Fruit fly (Drosophila melanogaster): ENCODE measurements around the gene CG4743.

The CG4743 gene

dm6 chr3R:25684859-25685258, 4.5 kb upstream of the CG4743 start, which contains the start of gene RpL27:
TSS of gene RpL27 (minus strand) at chr3R:25685051.
- peak; percentile 56; the same call in 1 of the 2 replicates for TF ChIP-seq CG32121 (GFP tag; IDR thresholded peaks at IDR 0.05)
- peak; percentile 66 for TF ChIP-seq Pif1B (GFP tag; optimal IDR thresholded peaks at IDR 0.05)
- peak; percentile 43 for TF ChIP-seq CG34367 (tag; optimal IDR thresholded peaks at IDR 0.05)
- no peak for TF ChIP-seq CG8301 (tag; optimal IDR thresholded peaks at IDR 0.05)
- TF ChIP-seq rn (GFP tag; IDR thresholded peaks at IDR 0.05): no peak
- TF ChIP-seq CG9948 (tag; optimal IDR thresholded peaks at IDR 0.05): no peak
- no peak for TF ChIP-seq CG14655 (GFP tag; optimal IDR thresholded peaks at IDR 0.05)
- peak; percentile 54; the same call in 1 of the 2 replicates for TF ChIP-seq CG12605 (GFP tag; IDR thresholded peaks at IDR 0.05)
- peak; percentile 56; the same call in 2 of the 3 replicates for TF ChIP-seq CG4496 (GFP tag; IDR thresholded peaks at IDR 0.05)
- TF ChIP-seq fd96Ca (GFP tag; IDR thresholded peaks at IDR 0.05): no peak; the same call in 2 of the 3 replicates
- no peak for TF ChIP-seq EcR (GFP tag; optimal IDR thresholded peaks at IDR 0.05)
- TF ChIP-seq D1 (tag; optimal IDR thresholded peaks at IDR 0.05): no peak
- peak; percentile 86 for TF ChIP-seq Snoo (tag; optimal IDR thresholded peaks at IDR 0.05)
- TF ChIP-seq CG17806 (tag; optimal IDR thresholded peaks at IDR 0.05): peak; percentile 13
- peak; percentile 57 for TF ChIP-seq gl (tag; optimal IDR thresholded peaks at IDR 0.05)
- peak; percentile 68 for TF ChIP-seq Pif1A (GFP tag; optimal IDR thresholded peaks at IDR 0.05)
- peak; percentile 51 for TF ChIP-seq CG8159 (tag; optimal IDR thresholded peaks at IDR 0.05)
- TF ChIP-seq Ets98B (GFP tag; IDR thresholded peaks at IDR 0.05): peak; percentile 53
- no peak for TF ChIP-seq CG10348 (GFP tag; IDR thresholded peaks at IDR 0.05)
- TF ChIP-seq CG13204 (GFP tag; optimal IDR thresholded peaks at IDR 0.05): no peak
- peak; percentile 51 for TF ChIP-seq CG15710 (tag; optimal IDR thresholded peaks at IDR 0.05)

- TF ChIP-seq Pif1B (GFP tag; optimal IDR thresholded peaks at IDR 0.05) (no peak), CG4496 (GFP tag; IDR thresholded peaks at IDR 0.05) (no peak), gl (tag; optimal IDR thresholded peaks at IDR 0.05) (no peak), Snoo (tag; optimal IDR thresholded peaks at IDR 0.05) (no peak), CG15710 (tag; optimal IDR thresholded peaks at IDR 0.05) (no peak), EcR (GFP tag; optimal IDR thresholded peaks at IDR 0.05) (no peak), CG34367 (tag; optimal IDR thresholded peaks at IDR 0.05) (no peak), D1 (tag; optimal IDR thresholded peaks at IDR 0.05) (no peak), fd96Ca (GFP tag; IDR thresholded peaks at IDR 0.05) (no peak), Pif1A (GFP tag; optimal IDR thresholded peaks at IDR 0.05) (no peak), CG8301 (tag; optimal IDR thresholded peaks at IDR 0.05) (no peak), CG32121 (GFP tag; IDR thresholded peaks at IDR 0.05) (no peak), CG12605 (GFP tag; IDR thresholded peaks at IDR 0.05) (no peak), CG13204 (GFP tag; optimal IDR thresholded peaks at IDR 0.05) (no peak), CG9948 (tag; optimal IDR thresholded peaks at IDR 0.05) (no peak), CG17806 (tag; optimal IDR thresholded peaks at IDR 0.05) (no peak)
Measured at dm6 chr3R:25678489-25679082, 1.8 kb downstream of the CG4743 start, which contains the start of the genes CG4730 and CG5039. TSS of gene CG4730 (minus strand) at chr3R:25678682. TSS of gene CG5039 (plus strand) at chr3R:25678683.

dm6 chr3R:25665509-25665908, 14.8 kb downstream of the CG4743 start, which contains the start of gene Lgr3:
TSS of gene Lgr3 (plus strand) at chr3R:25665809.
- TF ChIP-seq fd96Ca (GFP tag; IDR thresholded peaks at IDR 0.05) (no peak), Pif1A (GFP tag; optimal IDR thresholded peaks at IDR 0.05) (no peak), CG15710 (tag; optimal IDR thresholded peaks at IDR 0.05) (no peak), D1 (tag; optimal IDR thresholded peaks at IDR 0.05) (no peak), CG12605 (GFP tag; IDR thresholded peaks at IDR 0.05) (no peak)

dm6 chr3R:25662358-25662757, 18.0 kb downstream of the CG4743 start:
- TF ChIP-seq rn (GFP tag; IDR thresholded peaks at IDR 0.05) (no peak), CG34367 (tag; optimal IDR thresholded peaks at IDR 0.05) (no peak), Pif1B (GFP tag; optimal IDR thresholded peaks at IDR 0.05) (no peak), Ets98B (GFP tag; IDR thresholded peaks at IDR 0.05) (no peak; the same call in 1 of the 2 replicates), CG32121 (GFP tag; IDR thresholded peaks at IDR 0.05) (no peak), gl (tag; optimal IDR thresholded peaks at IDR 0.05) (no peak), CG13204 (GFP tag; optimal IDR thresholded peaks at IDR 0.05) (no peak), CG8301 (tag; optimal IDR thresholded peaks at IDR 0.05) (no peak), CG15710 (tag; optimal IDR thresholded peaks at IDR 0.05) (no peak), CG9948 (tag; optimal IDR thresholded peaks at IDR 0.05) (no peak), CG14655 (GFP tag; optimal IDR thresholded peaks at IDR 0.05) (no peak)

dm6 chr3R:25661531-25662193, 18.7 kb downstream of the CG4743 start, which contains the start of gene RASSF8:
TSS of gene RASSF8 (plus strand) at chr3R:25661795.
- no peak for TF ChIP-seq EcR (GFP tag; optimal IDR thresholded peaks at IDR 0.05)
- TF ChIP-seq CG13204 (GFP tag; optimal IDR thresholded peaks at IDR 0.05): no peak
- TF ChIP-seq CG8301 (tag; optimal IDR thresholded peaks at IDR 0.05): peak; percentile 23
- TF ChIP-seq Pif1A (GFP tag; optimal IDR thresholded peaks at IDR 0.05): peak; percentile 1
- TF ChIP-seq fd96Ca (GFP tag; IDR thresholded peaks at IDR 0.05): peak; percentile 17; the same call in 1 of the 3 replicates
- TF ChIP-seq Pif1B (GFP tag; optimal IDR thresholded peaks at IDR 0.05): peak; percentile 11

- TF ChIP-seq CG8159 (tag; optimal IDR thresholded peaks at IDR 0.05) (peak; percentile 5), Snoo (tag; optimal IDR thresholded peaks at IDR 0.05) (no peak), fd96Ca (GFP tag; IDR thresholded peaks at IDR 0.05) (0 out of 3 replicates have a peak, but pooled peaks have one; percentile 19), CG4496 (GFP tag; IDR thresholded peaks at IDR 0.05) (no peak)
Measured at dm6 chr3R:25660985-25661530, 19.3 kb downstream of the CG4743 start, which contains the start of gene Tnks. TSS of gene Tnks (minus strand) at chr3R:25661286.

Measured in whole organism, pupa.